Fruit fly (Drosophila melanogaster) whole organism, embryonic: ENCODE measurements around the gene Tsen2.

ENCODE experiments used
- ATbp ChIP-seq: fragments of 200-800 bp; sonication (Bioruptor generic); optimal IDR thresholded peaks from 2 replicates; lab custom pipeline; 2017; ENCODE audit warnings: missing biosample characterization, mild to moderate bottlenecking, missing genetic modification characterization, missing genetic modification reagents
- CG10147 ChIP-seq: fragments of 200-800 bp; sonication (Bioruptor generic); optimal IDR thresholded peaks from 2 replicates; lab custom pipeline; 2019; ENCODE audit warnings: missing biosample characterization, mild to moderate bottlenecking, missing genetic modification characterization, moderate library complexity
- CG1024 ChIP-seq: fragments of 200-800 bp; sonication (Bioruptor generic); IDR thresholded peaks from 2 replicates; pipeline ENCODE4 v1.3.6; 2022; ENCODE audit warnings: missing biosample characterization, missing genetic modification characterization
- CG10431 ChIP-seq: fragments of 200-800 bp; sonication (Bioruptor generic); optimal IDR thresholded peaks from 3 replicates; lab custom pipeline; 2018; ENCODE audit warnings: missing biosample characterization, mild to moderate bottlenecking, missing genetic modification characterization
- CG11247 ChIP-seq: fragments of 200-800 bp; sonication (Bioruptor generic); IDR thresholded peaks from 2 replicates; pipeline ENCODE4 v1.3.6; 2022; ENCODE audit warnings: missing biosample characterization, missing genetic modification characterization
- CG11456 ChIP-seq: fragments of 200-800 bp; sonication (Bioruptor generic); IDR thresholded peaks from 3 replicates; pipeline ENCODE4 v1.3.6; 2022; ENCODE audit warnings: missing biosample characterization, missing genetic modification characterization
- CG12071 ChIP-seq: fragments of 200-800 bp; sonication (Bioruptor generic); optimal IDR thresholded peaks from 3 replicates; lab custom pipeline; 2018; ENCODE audit warnings: missing biosample characterization, mild to moderate bottlenecking, missing genetic modification characterization
- CG12299 ChIP-seq: fragments of 200-800 bp; sonication (Bioruptor generic); optimal IDR thresholded peaks from 2 replicates; lab custom pipeline; 2018; ENCODE audit warnings: missing biosample characterization, mild to moderate bottlenecking, missing genetic modification characterization
- CG12769 ChIP-seq: fragments of 200-800 bp; sonication (Bioruptor generic); optimal IDR thresholded peaks from 2 replicates; lab custom pipeline; 2019; ENCODE audit warnings: missing biosample characterization, mild to moderate bottlenecking, missing genetic modification characterization, moderate library complexity
- CG13287 ChIP-seq: fragments of 200-800 bp; sonication (Bioruptor generic); IDR thresholded peaks from 2 replicates; pipeline ENCODE4 v1.3.6; 2022; ENCODE audit warnings: missing biosample characterization, missing genetic modification characterization; ENCODE audit not compliant: partially characterized antibody
- CG13624 ChIP-seq: fragments of 200-800 bp; sonication (Bioruptor generic); optimal IDR thresholded peaks from 2 replicates; lab custom pipeline; 2016; ENCODE audit warnings: missing biosample characterization, missing genetic modification characterization
- CG1647 ChIP-seq: fragments of 200-800 bp; sonication (Bioruptor generic); optimal IDR thresholded peaks from 3 replicates; lab custom pipeline; 2016; ENCODE audit warnings: missing biosample characterization, missing genetic modification characterization
- CG16813 ChIP-seq: fragments of 200-800 bp; sonication (Bioruptor generic); IDR thresholded peaks from 3 replicates; pipeline ENCODE4 v1.3.6; 2022; ENCODE audit warnings: missing biosample characterization, missing genetic modification characterization; ENCODE audit not compliant: partially characterized antibody
- CG2199 ChIP-seq: fragments of 200-800 bp; sonication (Bioruptor generic); IDR thresholded peaks from 3 replicates; pipeline ENCODE4 v1.3.6; 2022; ENCODE audit warnings: missing biosample characterization, missing genetic modification characterization
- CG34422 ChIP-seq: fragments of 200-800 bp; sonication (Bioruptor generic); IDR thresholded peaks from 3 replicates; pipeline ENCODE4 v1.3.6; 2022; ENCODE audit warnings: missing biosample characterization, missing genetic modification characterization
- CG3847 ChIP-seq: fragments of 200-800 bp; sonication (Bioruptor generic); IDR thresholded peaks from 2 replicates; pipeline ENCODE4 v1.3.6; 2022; ENCODE audit warnings: missing biosample characterization, missing genetic modification characterization
- CG5180 ChIP-seq: fragments of 200-800 bp; sonication (Bioruptor generic); optimal IDR thresholded peaks from 3 replicates; lab custom pipeline; 2017; ENCODE audit warnings: missing biosample characterization, missing genetic modification characterization, mild to moderate bottlenecking, moderate library complexity, missing genetic modification reagents
- CG7357 ChIP-seq: fragments of 200-800 bp; sonication (Bioruptor generic); IDR thresholded peaks from 3 replicates; pipeline ENCODE4 v1.3.6; 2022; ENCODE audit warnings: missing biosample characterization, missing genetic modification characterization
- CG8765 ChIP-seq: fragments of 200-800 bp; sonication (Bioruptor generic); IDR thresholded peaks from 2 replicates; pipeline ENCODE4 v1.3.6; 2022; ENCODE audit warnings: missing biosample characterization, missing genetic modification characterization
- CG9797 ChIP-seq: fragments of 200-800 bp; sonication (Bioruptor generic); optimal IDR thresholded peaks from 3 replicates; lab custom pipeline; 2018; ENCODE audit warnings: missing biosample characterization, mild to moderate bottlenecking, missing genetic modification characterization
- Chrac-16 ChIP-seq: fragments of 200-800 bp; sonication (Bioruptor generic); optimal IDR thresholded peaks from 3 replicates; lab custom pipeline; 2016; ENCODE audit warnings: missing biosample characterization, missing genetic modification characterization
- Drgx ChIP-seq: fragments of 200-800 bp; sonication (Bioruptor generic); IDR thresholded peaks from 2 replicates; pipeline ENCODE4 v1.3.6; 2022; ENCODE audit warnings: missing biosample characterization, missing genetic modification characterization
- Gug ChIP-seq: fragments of 200-800 bp; sonication (Bioruptor generic); IDR thresholded peaks from 4 replicates; pipeline ENCODE4 v1.3.6; 2022; ENCODE audit warnings: missing biosample characterization, missing genetic modification characterization
- HmgZ ChIP-seq: fragments of 200-800 bp; sonication (Bioruptor generic); optimal IDR thresholded peaks from 2 replicates; lab custom pipeline; 2018; ENCODE audit warnings: missing biosample characterization, mild to moderate bottlenecking, missing genetic modification characterization
- Med ChIP-seq: fragments of 200-800 bp; sonication (Bioruptor generic); peaks from one replicate; lab custom pipeline; 2016; ENCODE audit warnings: missing biosample characterization, missing genetic modification characterization, mild to moderate bottlenecking, inconsistent platforms, moderate library complexity
- Meics ChIP-seq: fragments of 200-800 bp; sonication (Bioruptor generic); optimal IDR thresholded peaks from 2 replicates; lab custom pipeline; 2017; ENCODE audit warnings: missing biosample characterization, mild to moderate bottlenecking, missing genetic modification characterization
- bsh ChIP-seq, 2 experiments: fragments of 200-800 bp; sonication (Bioruptor generic); optimal IDR thresholded peaks; 2 replicates each; lab custom pipeline; 2017 to 2018; ENCODE audit warnings: mild to moderate bottlenecking in 2 of 2, missing biosample characterization in 2 of 2, missing genetic modification characterization in 2 of 2, moderate library complexity in 1 of 2
- cg ChIP-seq: fragments of 200-800 bp; sonication (Bioruptor generic); optimal IDR thresholded peaks from 3 replicates; lab custom pipeline; 2019; ENCODE audit warnings: missing biosample characterization, mild to moderate bottlenecking, missing genetic modification characterization, moderate library complexity
- corto ChIP-seq: fragments of 200-800 bp; sonication (Bioruptor generic); optimal IDR thresholded peaks from 2 replicates; lab custom pipeline; 2016; ENCODE audit warnings: missing biosample characterization, mild to moderate bottlenecking, missing genetic modification characterization, moderate library complexity
- emc ChIP-seq: fragments of 200-800 bp; sonication (Bioruptor generic); optimal IDR thresholded peaks from 2 replicates; lab custom pipeline; 2016; ENCODE audit warnings: missing biosample characterization, missing genetic modification characterization
- kni ChIP-seq: fragments of 200-800 bp; sonication (Bioruptor generic); optimal IDR thresholded peaks from 3 replicates; lab custom pipeline; 2017; ENCODE audit warnings: mild to moderate bottlenecking, missing biosample characterization, missing genetic modification reagents, missing genetic modification characterization
- lola ChIP-seq, 3 experiments: fragments of >200 bp in 2 of 3; fragments of 200-800 bp in 1 of 3; sonication (Bioruptor generic) in 1 of 3; optimal IDR thresholded peaks; 2 replicates each; lab custom pipeline; 2017 to 2019; ENCODE audit warnings: missing biosample characterization in 3 of 3, missing genetic modification characterization in 3 of 3, mild to moderate bottlenecking in 1 of 3, moderate library complexity in 1 of 3
- odd ChIP-seq: fragments of 200-800 bp; sonication (Bioruptor generic); optimal IDR thresholded peaks from 2 replicates; lab custom pipeline; 2017; ENCODE audit warnings: missing biosample characterization, mild to moderate bottlenecking, missing genetic modification characterization
- onecut ChIP-seq: fragments of 200-800 bp; sonication (Bioruptor generic); IDR thresholded peaks from 2 replicates; pipeline ENCODE4 v1.3.6; 2022; ENCODE audit warnings: missing biosample characterization, missing genetic modification characterization
- org-1 ChIP-seq: fragments of 200-800 bp; sonication (Bioruptor generic); optimal IDR thresholded peaks from 2 replicates; lab custom pipeline; 2017; ENCODE audit warnings: missing biosample characterization, missing genetic modification characterization
- pb ChIP-seq: fragments of 200-800 bp; sonication (Bioruptor generic); optimal IDR thresholded peaks from 3 replicates; lab custom pipeline; 2016; ENCODE audit warnings: missing biosample characterization, missing genetic modification characterization
- pita ChIP-seq: fragments of 200-800 bp; sonication (Bioruptor generic); optimal IDR thresholded peaks from 2 replicates; lab custom pipeline; 2017; ENCODE audit warnings: missing biosample characterization, mild to moderate bottlenecking, missing genetic modification characterization
- row ChIP-seq: fragments of 200-800 bp; sonication (Bioruptor generic); IDR thresholded peaks from 3 replicates; pipeline ENCODE4 v1.3.6; 2022; ENCODE audit warnings: missing biosample characterization, missing genetic modification characterization
- scrt ChIP-seq: fragments of 200-800 bp; sonication (Bioruptor generic); optimal IDR thresholded peaks from 2 replicates; lab custom pipeline; 2018; ENCODE audit warnings: missing biosample characterization, mild to moderate bottlenecking, missing genetic modification characterization, moderate library complexity
- sens ChIP-seq: fragments of 200-800 bp; sonication (Bioruptor generic); peaks from one replicate; lab custom pipeline; 2016; ENCODE audit warnings: missing biosample characterization, missing genetic modification characterization
- tx ChIP-seq: fragments of 200-800 bp; sonication (Bioruptor generic); optimal IDR thresholded peaks from 2 replicates; lab custom pipeline; 2016; ENCODE audit warnings: missing biosample characterization, missing genetic modification characterization
- vnd ChIP-seq: fragments of 200-800 bp; sonication (Bioruptor generic); IDR thresholded peaks from 3 replicates; pipeline ENCODE4 v1.3.6; 2022; ENCODE audit warnings: missing biosample characterization, missing genetic modification characterization; ENCODE audit not compliant: partially characterized antibody
- wdn ChIP-seq: fragments of 200-800 bp; sonication (Bioruptor generic); IDR thresholded peaks from 2 replicates; pipeline ENCODE4 v1.3.6; 2022; ENCODE audit warnings: missing biosample characterization, missing genetic modification characterization
- zen ChIP-seq: fragments of 200-800 bp; sonication (Bioruptor generic); optimal IDR thresholded peaks from 3 replicates; lab custom pipeline; 2018; ENCODE audit warnings: missing biosample characterization, mild to moderate bottlenecking, missing genetic modification characterization, moderate library complexity
- zf30C ChIP-seq: fragments of 200-800 bp; sonication (Bioruptor generic); optimal IDR thresholded peaks from 3 replicates; lab custom pipeline; 2018; ENCODE audit warnings: missing biosample characterization, mild to moderate bottlenecking, missing genetic modification characterization

Gene Tsen2

DNA sequence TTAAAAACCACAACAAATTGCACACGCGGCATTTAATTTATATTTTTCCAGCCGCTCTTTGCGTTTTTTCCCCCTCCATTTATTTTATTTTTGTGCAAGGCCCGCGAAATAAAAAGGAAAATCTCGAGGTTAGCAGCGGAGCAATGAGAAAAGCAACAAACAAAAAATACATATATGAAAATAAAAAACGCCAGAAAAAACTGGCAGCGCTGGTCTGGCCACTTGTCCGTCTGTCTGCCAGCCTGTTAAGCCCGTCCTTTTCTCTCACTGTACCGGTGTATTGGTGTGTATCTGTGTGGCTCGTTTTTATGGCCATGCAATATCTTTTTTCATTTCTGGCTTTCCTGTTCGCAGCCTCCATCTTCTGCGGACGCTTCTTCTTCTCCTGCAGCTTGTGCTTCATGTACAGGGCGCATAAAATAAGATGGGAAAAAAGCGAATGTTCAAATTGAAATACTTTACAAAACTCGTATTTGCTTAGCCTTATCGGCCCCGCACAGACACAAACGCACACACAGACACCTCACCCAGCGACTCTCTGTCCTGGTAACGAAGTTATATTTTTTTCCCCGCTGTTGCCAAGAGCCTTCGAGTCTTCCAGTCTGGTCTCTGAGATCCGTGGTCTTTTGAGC, 43.0 kb upstream of the Tsen2 start (continued):
- no peak for TF ChIP-seq CG12769 (tag; lab: Kevin White, UChicago)
- TF ChIP-seq CG10147 (GFP tag; lab: Kevin White, UChicago), result no peak
- no peak for TF ChIP-seq vnd (GFP tag; lab: Robert Waterston, UW)
- no peak for TF ChIP-seq Chrac-16 (GFP tag; lab: Kevin White, UChicago)
- TF ChIP-seq HmgZ (tag; lab: Kevin White, UChicago), result no peak
- TF ChIP-seq Meics, result no peak
- no peak for TF ChIP-seq odd
- TF ChIP-seq CG3847 (GFP tag; lab: Robert Waterston, UW), result no peak
- no peak for TF ChIP-seq CG12299 (tag; lab: Kevin White, UChicago)
- no peak for TF ChIP-seq tx (GFP tag; lab: Kevin White, UChicago)
- no peak for TF ChIP-seq org-1 (GFP tag; lab: Kevin White, UChicago)
- TF ChIP-seq CG34422 (GFP tag; lab: Robert Waterston, UW), result 0 out of 3 replicates have a peak, but pooled peaks have one; percentile 23
- TF ChIP-seq zf30C (GFP tag; lab: Kevin White, UChicago), result peak; percentile 76
- TF ChIP-seq CG1647 (GFP tag; lab: Kevin White, UChicago), result no peak
- no peak for TF ChIP-seq CG1024 (GFP tag; lab: Robert Waterston, UW)
- 0 out of 3 replicates have a peak, but pooled peaks have one; percentile 8 for TF ChIP-seq row (GFP tag; lab: Robert Waterston, UW)
- peak; percentile 37; the same call in 1 of the 2 replicates for TF ChIP-seq Drgx (GFP tag; lab: Robert Waterston, UW)
- TF ChIP-seq CG13624, result no peak
- no peak for TF ChIP-seq CG7357 (GFP tag; lab: Robert Waterston, UW)
- no peak for TF ChIP-seq lola (GFP tag; optimal IDR thresholded peaks at IDR 0.05; lab: Kevin White, UChicago)
- peak; percentile 76 for TF ChIP-seq Med (GFP tag; lab: Kevin White, UChicago)
- no peak for TF ChIP-seq CG11456 (GFP tag; lab: Robert Waterston, UW)
- TF ChIP-seq onecut (GFP tag; lab: Robert Waterston, UW), result no peak
- TF ChIP-seq CG10431 (GFP tag; lab: Kevin White, UChicago), result no peak
- TF ChIP-seq kni (GFP tag; lab: Kevin White, UChicago), result no peak
- no peak for TF ChIP-seq scrt (GFP tag; lab: Kevin White, UChicago)
- no peak for TF ChIP-seq CG5180 (GFP tag; lab: Kevin White, UChicago)
- peak in 1 of 2 experiments; percentile 60 for TF ChIP-seq bsh (GFP tag; optimal IDR thresholded peaks at IDR 0.05; lab: Kevin White, UChicago)
- TF ChIP-seq wdn (GFP tag; lab: Robert Waterston, UW), result no peak
- no peak for TF ChIP-seq CG16813 (GFP tag; lab: Robert Waterston, UW)
- TF ChIP-seq cg (GFP tag; lab: Kevin White, UChicago), result peak; percentile 35
- no peak for TF ChIP-seq zen
- TF ChIP-seq ATbp (GFP tag; lab: Kevin White, UChicago), result no peak
- 0 out of 3 replicates have a peak, but pooled peaks have one; percentile 10 for TF ChIP-seq CG2199 (GFP tag; lab: Robert Waterston, UW)
- TF ChIP-seq emc (GFP tag; lab: Kevin White, UChicago), result no peak
- no peak for TF ChIP-seq CG12071 (GFP tag; lab: Kevin White, UChicago)
- TF ChIP-seq pita (GFP tag; lab: Kevin White, UChicago), result no peak
- TF ChIP-seq corto (GFP tag; lab: Kevin White, UChicago), result peak; percentile 24
- TF ChIP-seq sens (GFP tag; lab: Kevin White, UChicago), result peak; percentile 7
- no peak for TF ChIP-seq pb (GFP tag; lab: Kevin White, UChicago)
- TF ChIP-seq CG9797 (GFP tag; lab: Kevin White, UChicago), result no peak
- no peak for TF ChIP-seq CG13287 (GFP tag; lab: Robert Waterston, UW)
- no peak for TF ChIP-seq CG8765 (GFP tag; lab: Robert Waterston, UW)
- 0 out of 4 replicates have a peak, but pooled peaks have one; percentile 19 for TF ChIP-seq Gug (GFP tag; lab: Robert Waterston, UW)
- no peak for TF ChIP-seq CG11247
